Fruit fly (Drosophila melanogaster) whole organism, embryonic: Measurements from ENCODE around the gene Mgat4a.

Experiments
- CG10147 ChIP-seq: fragments of 200-800 bp; sonication (Bioruptor generic); optimal IDR thresholded peaks from 2 replicates; lab custom pipeline; 2019; ENCODE audit warnings: missing biosample characterization, mild to moderate bottlenecking, missing genetic modification characterization, moderate library complexity
- CG10321 ChIP-seq: fragments of 200-800 bp; sonication (Bioruptor generic); IDR thresholded peaks from 2 replicates; pipeline ENCODE4 v1.3.6; 2022; ENCODE audit warnings: missing biosample characterization, missing genetic modification characterization
- CG10462 ChIP-seq: fragments of 200-800 bp; sonication (Bioruptor generic); optimal IDR thresholded peaks from 2 replicates; lab custom pipeline; 2016; ENCODE audit warnings: missing biosample characterization, missing genetic modification characterization
- CG10979 ChIP-seq: fragments of 200-800 bp; sonication (Bioruptor generic); optimal IDR thresholded peaks from 2 replicates; lab custom pipeline; 2018; ENCODE audit warnings: missing biosample characterization, mild to moderate bottlenecking, missing genetic modification characterization, moderate library complexity
- CG11560 ChIP-seq: fragments of 200-800 bp; sonication (Bioruptor generic); IDR thresholded peaks from 3 replicates; pipeline ENCODE4 v1.3.6; 2022; ENCODE audit warnings: missing biosample characterization, missing genetic modification characterization
- CG13296 ChIP-seq: fragments of 200-800 bp; sonication (Bioruptor generic); optimal IDR thresholded peaks from 3 replicates; lab custom pipeline; 2018; ENCODE audit warnings: missing biosample characterization, mild to moderate bottlenecking, missing genetic modification characterization
- CG14050 ChIP-seq: fragments of 200-800 bp; sonication (Bioruptor generic); IDR thresholded peaks from 3 replicates; pipeline ENCODE4 v1.3.6; 2022; ENCODE audit warnings: missing biosample characterization, missing genetic modification characterization
- CG15269 ChIP-seq: fragments of 200-800 bp; sonication (Bioruptor generic); optimal IDR thresholded peaks from 2 replicates; lab custom pipeline; 2018; ENCODE audit warnings: missing biosample characterization, mild to moderate bottlenecking, missing genetic modification characterization, moderate library complexity
- CG1529 ChIP-seq: fragments of 200-800 bp; sonication (Bioruptor generic); optimal IDR thresholded peaks from 3 replicates; lab custom pipeline; 2018; ENCODE audit warnings: missing biosample characterization, missing genetic modification characterization
- CG2678 ChIP-seq: fragments of 200-800 bp; sonication (Bioruptor generic); optimal IDR thresholded peaks from 3 replicates; lab custom pipeline; 2019; ENCODE audit warnings: missing biosample characterization, mild to moderate bottlenecking, missing genetic modification characterization, moderate library complexity
- CG32532 ChIP-seq: fragments of 200-800 bp; sonication (Bioruptor generic); IDR thresholded peaks from 2 replicates; pipeline ENCODE4 v1.3.6; 2022; ENCODE audit warnings: missing biosample characterization, missing genetic modification characterization
- CG3281 ChIP-seq: fragments of 200-800 bp; sonication (Bioruptor generic); optimal IDR thresholded peaks from 3 replicates; lab custom pipeline; 2017; ENCODE audit warnings: missing biosample characterization, mild to moderate bottlenecking, missing genetic modification characterization
- CG3847 ChIP-seq: fragments of 200-800 bp; sonication (Bioruptor generic); IDR thresholded peaks from 2 replicates; pipeline ENCODE4 v1.3.6; 2022; ENCODE audit warnings: missing biosample characterization, missing genetic modification characterization
- CG4707 ChIP-seq: fragments of 200-800 bp; sonication (Bioruptor generic); optimal IDR thresholded peaks from 2 replicates; lab custom pipeline; 2018; ENCODE audit warnings: missing biosample characterization, mild to moderate bottlenecking, missing genetic modification characterization, moderate library complexity
- CG4854 ChIP-seq: fragments of 200-800 bp; sonication (Bioruptor generic); optimal IDR thresholded peaks from 2 replicates; lab custom pipeline; 2016; ENCODE audit warnings: missing biosample characterization, missing genetic modification characterization, inconsistent platforms
- CG5180 ChIP-seq: fragments of 200-800 bp; sonication (Bioruptor generic); optimal IDR thresholded peaks from 3 replicates; lab custom pipeline; 2017; ENCODE audit warnings: missing biosample characterization, missing genetic modification characterization, mild to moderate bottlenecking, moderate library complexity, missing genetic modification reagents
- CG6689 ChIP-seq: fragments of 200-800 bp; sonication (Bioruptor generic); IDR thresholded peaks from 2 replicates; pipeline ENCODE4 v1.3.6; 2022; ENCODE audit warnings: missing biosample characterization, missing genetic modification characterization
- CG6854 ChIP-seq: fragments of 200-800 bp; sonication (Bioruptor generic); optimal IDR thresholded peaks from 3 replicates; lab custom pipeline; 2017; ENCODE audit warnings: missing biosample characterization, mild to moderate bottlenecking, missing genetic modification characterization
- CG8765 ChIP-seq: fragments of 200-800 bp; sonication (Bioruptor generic); IDR thresholded peaks from 2 replicates; pipeline ENCODE4 v1.3.6; 2022; ENCODE audit warnings: missing biosample characterization, missing genetic modification characterization
- CG9817 ChIP-seq: fragments of 200-800 bp; sonication (Bioruptor generic); optimal IDR thresholded peaks from 2 replicates; lab custom pipeline; 2018; ENCODE audit warnings: missing biosample characterization, mild to moderate bottlenecking, missing genetic modification characterization, moderate library complexity
- CkIIα-i1 ChIP-seq: fragments of 200-800 bp; sonication (Bioruptor generic); IDR thresholded peaks from 2 replicates; pipeline ENCODE4 v1.3.6; 2022; ENCODE audit warnings: missing biosample characterization, missing genetic modification characterization
- Fer1 ChIP-seq: fragments of 200-800 bp; sonication (Bioruptor generic); optimal IDR thresholded peaks from 2 replicates; lab custom pipeline; 2017; ENCODE audit warnings: missing biosample characterization, mild to moderate bottlenecking, missing genetic modification characterization
- GATAe ChIP-seq: fragments of 200-800 bp; sonication (Bioruptor generic); conservative IDR thresholded peaks from 2 replicates; pipeline ENCODE4 v1.3.6; 2022; ENCODE audit warnings: missing biosample characterization, missing genetic modification characterization
- HHEX ChIP-seq: fragments of 200-800 bp; sonication (Bioruptor generic); optimal IDR thresholded peaks from 3 replicates; lab custom pipeline; 2017; ENCODE audit warnings: missing biosample characterization, mild to moderate bottlenecking, missing genetic modification characterization, missing genetic modification reagents
- Lpt ChIP-seq: fragments of >200 bp; optimal IDR thresholded peaks from 2 replicates; lab custom pipeline; 2018; ENCODE audit warnings: missing biosample characterization, missing genetic modification characterization
- MTF-1 ChIP-seq: fragments of 200-800 bp; sonication (Bioruptor generic); optimal IDR thresholded peaks from 2 replicates; lab custom pipeline; 2018; ENCODE audit warnings: missing biosample characterization, mild to moderate bottlenecking, missing genetic modification characterization, borderline replicate concordance
- NC2α ChIP-seq: fragments of 200-800 bp; sonication (Bioruptor generic); optimal IDR thresholded peaks from 2 replicates; lab custom pipeline; 2016; ENCODE audit warnings: missing biosample characterization, missing genetic modification characterization
- Neu2 ChIP-seq: fragments of 200-800 bp; sonication (Bioruptor generic); optimal IDR thresholded peaks from 3 replicates; lab custom pipeline; 2016; ENCODE audit warnings: missing biosample characterization, missing genetic modification characterization, borderline replicate concordance
- Ravus ChIP-seq: fragments of 200-800 bp; sonication (Bioruptor generic); IDR thresholded peaks from 2 replicates; pipeline ENCODE4 v1.3.6; 2022; ENCODE audit warnings: missing biosample characterization, missing genetic modification characterization
- Side ChIP-seq: fragments of 200-800 bp; sonication (Bioruptor generic); optimal IDR thresholded peaks from 2 replicates; lab custom pipeline; 2016; ENCODE audit warnings: missing biosample characterization, missing genetic modification characterization
- Sry-β ChIP-seq: fragments of 200-800 bp; sonication (Bioruptor generic); optimal IDR thresholded peaks from 2 replicates; lab custom pipeline; 2018; ENCODE audit warnings: missing biosample characterization, mild to moderate bottlenecking, missing genetic modification characterization, moderate library complexity
- Usf ChIP-seq: fragments of 200-800 bp; sonication (Bioruptor generic); optimal IDR thresholded peaks from 2 replicates; lab custom pipeline; 2017; ENCODE audit warnings: missing genotype, missing biosample characterization, missing genetic modification characterization
- ase ChIP-seq: fragments of 200-800 bp; sonication (Bioruptor generic); IDR thresholded peaks from 3 replicates; pipeline ENCODE4 v1.3.6; 2022; ENCODE audit warnings: missing biosample characterization, missing genetic modification characterization
- bigmax ChIP-seq: fragments of 200-800 bp; sonication (Bioruptor generic); optimal IDR thresholded peaks from 2 replicates; lab custom pipeline; 2018; ENCODE audit warnings: missing biosample characterization, mild to moderate bottlenecking, missing genetic modification characterization
- bowl ChIP-seq: fragments of 200-800 bp; sonication (Bioruptor generic); IDR thresholded peaks from 2 replicates; pipeline ENCODE4 v1.3.6; 2022; ENCODE audit warnings: missing biosample characterization, missing genetic modification characterization
- chif ChIP-seq, 2 experiments: fragments of 200-800 bp; sonication (Bioruptor generic); optimal IDR thresholded peaks; 3 replicates each; lab custom pipeline; 2016; ENCODE audit warnings: missing biosample characterization in 2 of 2, missing genetic modification characterization in 2 of 2
- corto ChIP-seq: fragments of 200-800 bp; sonication (Bioruptor generic); optimal IDR thresholded peaks from 2 replicates; lab custom pipeline; 2016; ENCODE audit warnings: missing biosample characterization, mild to moderate bottlenecking, missing genetic modification characterization, moderate library complexity
- cwo ChIP-seq: fragments of 200-800 bp; sonication (Bioruptor generic); optimal IDR thresholded peaks from 3 replicates; lab custom pipeline; 2017; ENCODE audit warnings: missing biosample characterization, missing genetic modification characterization, mild to moderate bottlenecking, moderate library complexity, missing genetic modification reagents
- dimm ChIP-seq: fragments of 200-800 bp; sonication (Bioruptor generic); IDR thresholded peaks from 2 replicates; pipeline ENCODE4 v1.3.6; 2022; ENCODE audit warnings: missing biosample characterization, missing genetic modification characterization
- ewg ChIP-seq: fragments of 200-800 bp; sonication (Bioruptor generic); optimal IDR thresholded peaks from 3 replicates; lab custom pipeline; 2017; ENCODE audit warnings: mild to moderate bottlenecking, missing biosample characterization, missing genetic modification reagents, missing genetic modification characterization
- fd64A ChIP-seq: fragments of 200-800 bp; sonication (Bioruptor generic); optimal IDR thresholded peaks from 3 replicates; lab custom pipeline; 2018; ENCODE audit warnings: missing biosample characterization, mild to moderate bottlenecking, missing genetic modification characterization
- gcm ChIP-seq: fragments of 200-800 bp; sonication (Bioruptor generic); optimal IDR thresholded peaks from 2 replicates; lab custom pipeline; 2019; ENCODE audit warnings: missing biosample characterization, mild to moderate bottlenecking, missing genetic modification characterization, moderate library complexity
- hkb ChIP-seq, 2 experiments: fragments of 200-800 bp in 1 of 2; fragments of >200 bp in 1 of 2; sonication (Bioruptor generic) in 1 of 2; IDR thresholded peaks in 1 of 2; optimal IDR thresholded peaks in 1 of 2; 2 replicates each; pipeline versions ENCODE4 v1.3.6 to Lab custom; 2017 to 2022; ENCODE audit warnings: missing biosample characterization in 1 of 2, missing genetic modification characterization in 1 of 2
- jigr1 ChIP-seq: fragments of 200-800 bp; sonication (Bioruptor generic); IDR thresholded peaks from 3 replicates; pipeline ENCODE4 v1.3.6; 2022; ENCODE audit warnings: missing biosample characterization, missing genetic modification characterization
- lov ChIP-seq, 2 experiments: fragments of 200-800 bp in 1 of 2; fragments of >200 bp in 1 of 2; sonication (Bioruptor generic) in 1 of 2; IDR thresholded peaks in 1 of 2; optimal IDR thresholded peaks in 1 of 2; 2 replicates in 1 of 2; 3 replicates in 1 of 2; pipeline versions ENCODE4 v1.3.6 to Lab custom; 2017 to 2022; ENCODE audit warnings: missing biosample characterization in 1 of 2, missing genetic modification characterization in 1 of 2
- org-1 ChIP-seq: fragments of 200-800 bp; sonication (Bioruptor generic); optimal IDR thresholded peaks from 2 replicates; lab custom pipeline; 2017; ENCODE audit warnings: missing biosample characterization, missing genetic modification characterization
- pfk ChIP-seq: fragments of 200-800 bp; sonication (Bioruptor generic); optimal IDR thresholded peaks from 2 replicates; lab custom pipeline; 2018; ENCODE audit warnings: missing biosample characterization, mild to moderate bottlenecking, missing genetic modification characterization, moderate library complexity
- tgo ChIP-seq: fragments of 200-800 bp; sonication (Bioruptor generic); IDR thresholded peaks from 3 replicates; pipeline ENCODE4 v1.3.6; 2022; ENCODE audit warnings: missing biosample characterization, missing genetic modification characterization
- vfl ChIP-seq: fragments of 200-800 bp; sonication (Bioruptor generic); optimal IDR thresholded peaks from 2 replicates; lab custom pipeline; 2016; ENCODE audit warnings: missing biosample characterization, missing genetic modification characterization
- z ChIP-seq: fragments of 200-800 bp; sonication (Bioruptor generic); IDR thresholded peaks from 3 replicates; pipeline ENCODE4 v1.3.6; 2022; ENCODE audit warnings: missing biosample characterization, missing genetic modification characterization

Gene Mgat4a

DNA sequence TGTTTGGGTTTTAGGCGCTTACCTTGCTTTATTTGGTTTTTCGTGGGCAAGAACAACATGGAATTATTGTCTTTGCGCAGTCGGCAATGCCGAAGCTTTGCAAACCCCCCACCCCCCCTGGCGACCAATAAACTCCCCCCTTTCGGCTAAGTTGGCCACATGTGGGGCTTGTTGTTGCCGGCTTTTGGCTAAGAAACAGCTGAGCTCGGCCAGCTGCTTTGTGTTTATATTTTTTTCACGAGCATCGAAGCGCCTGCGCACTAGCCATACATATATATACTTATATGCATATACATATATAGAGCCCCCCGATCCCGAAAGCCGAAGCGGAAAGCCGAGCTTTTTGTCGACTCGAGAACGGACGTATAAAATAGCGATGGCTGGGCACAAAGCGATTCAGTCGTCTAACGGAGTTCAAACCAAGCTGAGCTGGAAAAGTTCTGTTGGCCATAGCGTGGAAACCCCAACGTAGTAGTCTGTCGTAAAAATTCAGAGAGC, 42.9 kb downstream of the Mgat4a start, which contains the start of gene CG17839 (continued):
- no peak for TF ChIP-seq Usf
- TF ChIP-seq z (GFP tag; lab: Robert Waterston, UW) = no peak
- TF ChIP-seq CG8765 (GFP tag; lab: Robert Waterston, UW) = no peak
- TF ChIP-seq CG10462 (GFP tag; lab: Kevin White, UChicago) = no peak
- no peak for TF ChIP-seq CG1529 (GFP tag; lab: Kevin White, UChicago)
- TF ChIP-seq gcm = no peak
- no peak for TF ChIP-seq lov (optimal IDR thresholded peaks at IDR 0.05; lab: Kevin White, UChicago)
- TF ChIP-seq lov (GFP tag; IDR thresholded peaks at IDR 0.05; lab: Robert Waterston, UW) = no peak
- no peak for TF ChIP-seq CG4707 (GFP tag; lab: Kevin White, UChicago)
- no peak; the same call in 2 of the 3 replicates for TF ChIP-seq tgo (GFP tag; lab: Robert Waterston, UW)
- no peak for TF ChIP-seq fd64A (GFP tag; lab: Kevin White, UChicago)
- TF ChIP-seq hkb (optimal IDR thresholded peaks at IDR 0.05; lab: Kevin White, UChicago) = no peak
- 0 out of 2 replicates have a peak, but pooled peaks have one; percentile 24 for TF ChIP-seq hkb (GFP tag; IDR thresholded peaks at IDR 0.05; lab: Robert Waterston, UW)
- peak; percentile 51 for TF ChIP-seq CG3281
- no peak for TF ChIP-seq jigr1
- TF ChIP-seq MTF-1 = no peak
- TF ChIP-seq CG14050 (GFP tag; lab: Robert Waterston, UW) = no peak
- no peak for TF ChIP-seq vfl (GFP tag; lab: Kevin White, UChicago)
- no peak for TF ChIP-seq bigmax (GFP tag; lab: Kevin White, UChicago)
- TF ChIP-seq ase (GFP tag; lab: Robert Waterston, UW) = no peak
- no peak for TF ChIP-seq bowl
- TF ChIP-seq CG10979 (tag; lab: Kevin White, UChicago) = no peak
- TF ChIP-seq Neu2 (GFP tag; lab: Kevin White, UChicago) = no peak
- TF ChIP-seq ewg (GFP tag; lab: Kevin White, UChicago) = peak; percentile 86
- peak; percentile 14 for TF ChIP-seq CG10147
- no peak for TF ChIP-seq Sry-β
- TF ChIP-seq CG9817 (tag; lab: Kevin White, UChicago) = no peak
- no peak for TF ChIP-seq Lpt (GFP tag; lab: Kevin White, UChicago)
- TF ChIP-seq corto = no peak
- TF ChIP-seq CkIIα-i1 (GFP tag; lab: Robert Waterston, UW) = no peak
- no peak for TF ChIP-seq dimm
- TF ChIP-seq chif (GFP tag; optimal IDR thresholded peaks at IDR 0.05; lab: Kevin White, UChicago) = no peak
- TF ChIP-seq CG4854 (GFP tag; lab: Kevin White, UChicago) = no peak
- TF ChIP-seq CG5180 (GFP tag; lab: Kevin White, UChicago) = no peak
- TF ChIP-seq CG2678 = peak; percentile 20
- no peak for TF ChIP-seq CG6689 (GFP tag; lab: Robert Waterston, UW)
- no peak for TF ChIP-seq GATAe
- TF ChIP-seq CG15269 (tag; lab: Kevin White, UChicago) = peak; percentile 31
- TF ChIP-seq org-1 (GFP tag; lab: Kevin White, UChicago) = no peak
- peak; percentile 28 for TF ChIP-seq cwo (GFP tag; lab: Kevin White, UChicago)
- no peak for TF ChIP-seq pfk
- no peak for TF ChIP-seq CG32532 (GFP tag; lab: Robert Waterston, UW)
- peak; percentile 74 for TF ChIP-seq Fer1 (GFP tag; lab: Kevin White, UChicago)
- no peak for TF ChIP-seq CG10321 (GFP tag; lab: Robert Waterston, UW)
- no peak for TF ChIP-seq CG11560 (tag; lab: Robert Waterston, UW)
- TF ChIP-seq CG6854 (GFP tag; lab: Kevin White, UChicago) = peak; percentile 13
- TF ChIP-seq HHEX (GFP tag; lab: Kevin White, UChicago) = peak; percentile 29
- TF ChIP-seq Side = no peak
- no peak for TF ChIP-seq Ravus (GFP tag; lab: Robert Waterston, UW)
- TF ChIP-seq NC2α (GFP tag; lab: Kevin White, UChicago) = no peak
- peak; percentile 11; the same call in 1 of the 2 replicates for TF ChIP-seq CG3847 (GFP tag; lab: Robert Waterston, UW)
- TF ChIP-seq CG13296 (GFP tag; lab: Kevin White, UChicago) = peak; percentile 48
